Worm (Caenorhabditis elegans) whole organism, L1 larva: ENCODE data around the gene nhr-142.

ENCODE experiments used
- aha-1 ChIP-seq: fragments of 150-350 bp; optimal IDR thresholded peaks from 2 replicates; lab custom pipeline; 2014; ENCODE audit warnings: missing biosample characterization, missing genetic modification characterization
- egl-27 ChIP-seq, 2 experiments: fragments of 150-350 bp in 1 of 2; sonication (generic microtip); optimal IDR thresholded peaks; 3 replicates each; lab custom pipeline; 2017 to 2018; ENCODE audit warnings: missing biosample characterization in 2 of 2, missing genetic modification characterization in 2 of 2, missing genetic modification reagents in 2 of 2
- fos-1 ChIP-seq: fragments of 150-350 bp; optimal IDR thresholded peaks from 2 replicates; lab custom pipeline; 2014; ENCODE audit warnings: missing biosample characterization, missing genetic modification characterization
- lin-13 ChIP-seq: fragments of 150-350 bp; optimal IDR thresholded peaks from 2 replicates; lab custom pipeline; 2014; ENCODE audit warnings: missing biosample characterization, missing genetic modification reagents, missing genetic modification characterization
- lin-39 ChIP-seq: fragments of 150-350 bp; optimal IDR thresholded peaks from 2 replicates; lab custom pipeline; 2014; ENCODE audit warnings: missing biosample characterization, missing genetic modification reagents, missing genetic modification characterization
- mdl-1 ChIP-seq, 2 experiments: fragments of 150-350 bp; optimal IDR thresholded peaks; 2 replicates each; lab custom pipeline; 2014 to 2017; ENCODE audit warnings: missing biosample characterization in 2 of 2, missing genetic modification characterization in 2 of 2, inconsistent platforms in 1 of 2
- nhr-12 ChIP-seq: sonication (generic microtip); optimal IDR thresholded peaks from 2 replicates; lab custom pipeline; 2017; ENCODE audit warnings: missing biosample characterization, missing genetic modification characterization
- nhr-28 ChIP-seq: fragments of 150-350 bp; optimal IDR thresholded peaks from 2 replicates; lab custom pipeline; 2014; ENCODE audit warnings: missing biosample characterization, missing genetic modification characterization
- nhr-71 ChIP-seq: sonication (generic microtip); optimal IDR thresholded peaks from 2 replicates; lab custom pipeline; 2016; ENCODE audit warnings: mild to moderate bottlenecking, missing genetic modification characterization, moderate library complexity, missing compliant biosample characterization
- zag-1 ChIP-seq: fragments of 150-350 bp; optimal IDR thresholded peaks from 2 replicates; lab custom pipeline; 2014; ENCODE audit warnings: missing biosample characterization, missing genetic modification characterization
- ztf-11 ChIP-seq, 2 experiments: sonication (generic microtip); optimal IDR thresholded peaks; 2 replicates each; lab custom pipeline; 2016 to 2017; ENCODE audit warnings: missing genetic modification characterization in 2 of 2, missing biosample characterization in 1 of 2, missing compliant biosample characterization in 1 of 2
- ztf-4 ChIP-seq: fragments of 150-350 bp; optimal IDR thresholded peaks from 2 replicates; lab custom pipeline; 2014; ENCODE audit warnings: missing biosample characterization, missing genetic modification characterization

ce11 chrV:5832799-5833198, 42.4 kb upstream of the nhr-142 start:
- TF ChIP-seq ztf-4 (tag; lab: Kevin White, UChicago) = no peak
- no peak for TF ChIP-seq lin-13 (GFP tag; lab: Kevin White, UChicago)
- TF ChIP-seq ztf-11 (tag; optimal IDR thresholded peaks at IDR 0.05; lab: Kevin White, UChicago) = no peak
- no peak for TF ChIP-seq nhr-12 (tag; lab: Kevin White, UChicago)
- TF ChIP-seq aha-1 (tag; lab: Kevin White, UChicago) = no peak
- peak in 1 of 2 experiments; percentile 45 for TF ChIP-seq mdl-1 (tag; optimal IDR thresholded peaks at IDR 0.05; lab: Kevin White, UChicago)
- no peak for TF ChIP-seq egl-27 (tag; optimal IDR thresholded peaks at IDR 0.05; lab: Kevin White, UChicago)
- no peak for TF ChIP-seq fos-1 (tag; lab: Kevin White, UChicago)
- peak; percentile 81 for TF ChIP-seq nhr-71
- no peak for TF ChIP-seq lin-39 (tag; lab: Kevin White, UChicago)
- no peak for TF ChIP-seq zag-1 (tag; lab: Kevin White, UChicago)
- no peak for TF ChIP-seq nhr-28 (tag; lab: Kevin White, UChicago)
